Worm (Caenorhabditis elegans) whole organism, young adult: ENCODE results near the gene ttr-12.

Experiments
- D2030.7 ChIP-seq: fragments of 200-800 bp; sonication (Bioruptor generic); IDR thresholded peaks from 2 replicates; pipeline ENCODE4 v1.3.6; 2022; ENCODE audit warnings: missing genetic modification reagents, missing genetic modification characterization, missing compliant biosample characterization
- ama-1 ChIP-seq, 3 experiments: fragments of 150-350 bp in 1 of 3; sonication (generic microtip) in 2 of 3; optimal IDR thresholded peaks; 2 replicates each; lab custom pipeline; 2014 to 2018; ENCODE audit warnings: missing biosample characterization in 2 of 3, missing genetic modification characterization in 2 of 3, missing genetic modification reagents in 2 of 3
- efl-1 ChIP-seq: fragments of 150-350 bp; optimal IDR thresholded peaks from 2 replicates; lab custom pipeline; 2014; ENCODE audit warnings: missing biosample characterization, missing genetic modification reagents, missing genetic modification characterization
- egl-18 ChIP-seq: fragments of 200-800 bp; sonication (Bioruptor generic); IDR thresholded peaks from 2 replicates; pipeline ENCODE4 v1.3.6; 2022; ENCODE audit warnings: missing genetic modification reagents, missing genetic modification characterization, missing compliant biosample characterization
- egl-44 ChIP-seq: fragments of 200-800 bp; sonication (Bioruptor generic); IDR thresholded peaks from 2 replicates; pipeline ENCODE4 v1.3.6; 2022; ENCODE audit warnings: missing genetic modification reagents, missing genetic modification characterization, missing compliant biosample characterization
- unc-62 ChIP-seq: fragments of 150-350 bp; optimal IDR thresholded peaks from 2 replicates; lab custom pipeline; 2014; ENCODE audit warnings: missing biosample characterization, missing genetic modification reagents, missing genetic modification characterization

ce11 chrV:20597076-20597475 is 11.5 kb downstream of the ttr-12 start, which contains the start of gene F46B3.1:
- TF ChIP-seq egl-44 (GFP tag; lab: Robert Waterston, UW) (no peak), egl-18 (GFP tag; lab: Robert Waterston, UW) (no peak), efl-1 (GFP tag; lab: Kevin White, UChicago) (no peak), D2030.7 (GFP tag; lab: Robert Waterston, UW) (no peak), ama-1 (optimal IDR thresholded peaks at IDR 0.05; lab: Kevin White, UChicago) (no peak), ama-1 (GFP tag; optimal IDR thresholded peaks at IDR 0.05; lab: Kevin White, UChicago) (no peak), unc-62 (GFP tag; lab: Kevin White, UChicago) (no peak)
